Fruit fly (Drosophila melanogaster) whole organism, pupa: ENCODE results near the gene CG6574.

ENCODE experiments used
- CG10348 ChIP-seq: fragments of 200-800 bp; sonication (Bioruptor generic); IDR thresholded peaks from 2 replicates; pipeline ENCODE4 v1.3.6; 2022; ENCODE audit warnings: missing biosample characterization, missing genetic modification characterization
- CG12605 ChIP-seq: fragments of 200-800 bp; sonication (Bioruptor generic); IDR thresholded peaks from 2 replicates; pipeline ENCODE4 v1.3.6; 2022; ENCODE audit warnings: missing biosample characterization, missing genetic modification characterization
- CG13204 ChIP-seq: fragments of 200-800 bp; sonication (Bioruptor generic); optimal IDR thresholded peaks from 2 replicates; lab custom pipeline; 2018; ENCODE audit warnings: missing biosample characterization, mild to moderate bottlenecking, missing genetic modification characterization, moderate library complexity
- CG14655 ChIP-seq: fragments of 200-800 bp; sonication (Bioruptor generic); optimal IDR thresholded peaks from 3 replicates; lab custom pipeline; 2017; ENCODE audit warnings: mild to moderate bottlenecking, missing biosample characterization, missing genetic modification reagents, missing genetic modification characterization
- CG15710 ChIP-seq: fragments of 200-800 bp; sonication (Bioruptor generic); optimal IDR thresholded peaks from 2 replicates; lab custom pipeline; 2018; ENCODE audit warnings: missing biosample characterization, mild to moderate bottlenecking, missing genetic modification characterization, moderate library complexity
- CG17806 ChIP-seq: fragments of 200-800 bp; sonication (Bioruptor generic); optimal IDR thresholded peaks from 2 replicates; lab custom pipeline; 2018; ENCODE audit warnings: missing biosample characterization, mild to moderate bottlenecking, missing genetic modification characterization, moderate library complexity
- CG32121 ChIP-seq: fragments of 200-800 bp; sonication (Bioruptor generic); IDR thresholded peaks from 2 replicates; pipeline ENCODE4 v1.3.6; 2022; ENCODE audit warnings: missing biosample characterization, missing genetic modification characterization
- CG34367 ChIP-seq: fragments of 200-800 bp; sonication (Bioruptor generic); optimal IDR thresholded peaks from 2 replicates; lab custom pipeline; 2018; ENCODE audit warnings: missing biosample characterization, mild to moderate bottlenecking, missing genetic modification characterization
- CG4496 ChIP-seq: fragments of 200-800 bp; sonication (Bioruptor generic); IDR thresholded peaks from 3 replicates; pipeline ENCODE4 v1.3.6; 2022; ENCODE audit warnings: missing biosample characterization, missing genetic modification characterization
- CG8159 ChIP-seq: fragments of 200-800 bp; sonication (Bioruptor generic); optimal IDR thresholded peaks from 3 replicates; lab custom pipeline; 2018; ENCODE audit warnings: missing biosample characterization, mild to moderate bottlenecking, missing genetic modification characterization, moderate library complexity
- CG8301 ChIP-seq: fragments of 200-800 bp; sonication (Bioruptor generic); optimal IDR thresholded peaks from 2 replicates; lab custom pipeline; 2018; ENCODE audit warnings: missing biosample characterization, mild to moderate bottlenecking, missing genetic modification characterization
- CG9948 ChIP-seq: fragments of 200-800 bp; sonication (Bioruptor generic); optimal IDR thresholded peaks from 2 replicates; lab custom pipeline; 2018; ENCODE audit warnings: missing biosample characterization, mild to moderate bottlenecking, missing genetic modification characterization, moderate library complexity
- D1 ChIP-seq: fragments of 200-800 bp; sonication (Bioruptor generic); optimal IDR thresholded peaks from 2 replicates; lab custom pipeline; 2018; ENCODE audit warnings: missing biosample characterization, mild to moderate bottlenecking, missing genetic modification characterization, moderate library complexity
- EcR ChIP-seq: fragments of 200-800 bp; sonication (Bioruptor generic); optimal IDR thresholded peaks from 3 replicates; lab custom pipeline; 2019; ENCODE audit warnings: missing biosample characterization, missing genetic modification characterization, mild to moderate bottlenecking, moderate library complexity, missing genetic modification reagents
- Ets98B ChIP-seq: fragments of 200-800 bp; sonication (Bioruptor generic); IDR thresholded peaks from 2 replicates; pipeline ENCODE4 v1.3.6; 2022; ENCODE audit warnings: missing biosample characterization, missing genetic modification characterization
- Pif1A ChIP-seq: fragments of 200-800 bp; sonication (Bioruptor generic); optimal IDR thresholded peaks from 3 replicates; lab custom pipeline; 2016; ENCODE audit warnings: missing biosample characterization, missing genetic modification characterization
- Pif1B ChIP-seq: fragments of 200-800 bp; sonication (Bioruptor generic); optimal IDR thresholded peaks from 3 replicates; lab custom pipeline; 2016; ENCODE audit warnings: missing biosample characterization, missing genetic modification characterization
- Snoo ChIP-seq: fragments of 200-800 bp; sonication (Bioruptor generic); optimal IDR thresholded peaks from 3 replicates; lab custom pipeline; 2017; ENCODE audit warnings: missing biosample characterization, mild to moderate bottlenecking, missing genetic modification characterization, inconsistent platforms
- fd96Ca ChIP-seq: fragments of 200-800 bp; sonication (Bioruptor generic); IDR thresholded peaks from 3 replicates; pipeline ENCODE4 v1.3.6; 2022; ENCODE audit warnings: missing biosample characterization, missing genetic modification characterization
- gl ChIP-seq: fragments of 200-800 bp; sonication (Bioruptor generic); optimal IDR thresholded peaks from 2 replicates; lab custom pipeline; 2018; ENCODE audit warnings: missing biosample characterization, mild to moderate bottlenecking, missing genetic modification characterization
- rn ChIP-seq: fragments of 200-800 bp; sonication (Bioruptor generic); IDR thresholded peaks from 2 replicates; pipeline ENCODE4 v1.3.6; 2022; ENCODE audit warnings: missing biosample characterization, missing genetic modification characterization

Gene CG6574

dm6 chr3R:10872820-10873219 is 10.0 kb upstream of the CG6574 start, which contains the start of gene CG4596:
Gene CG4596 (plus strand): TSS chr3R:10873038.
- TF ChIP-seq CG13204 (GFP tag; lab: Kevin White, UChicago) (no peak), CG34367 (no peak), CG15710 (tag; lab: Kevin White, UChicago) (no peak), D1 (tag; lab: Kevin White, UChicago) (no peak), CG9948 (tag; lab: Kevin White, UChicago) (no peak), CG10348 (GFP tag; lab: Robert Waterston, UW) (no peak), Pif1A (no peak), CG17806 (tag; lab: Kevin White, UChicago) (no peak), gl (tag; lab: Kevin White, UChicago) (no peak), CG4496 (GFP tag; lab: Robert Waterston, UW) (no peak), CG14655 (GFP tag; lab: Kevin White, UChicago) (no peak), EcR (GFP tag; lab: Kevin White, UChicago) (no peak), CG8159 (tag; lab: Kevin White, UChicago) (no peak), rn (GFP tag; lab: Robert Waterston, UW) (no peak), CG32121 (GFP tag; lab: Robert Waterston, UW) (no peak), Pif1B (GFP tag; lab: Kevin White, UChicago) (no peak), CG8301 (tag; lab: Kevin White, UChicago) (no peak), CG12605 (GFP tag; lab: Robert Waterston, UW) (no peak), Ets98B (GFP tag; lab: Robert Waterston, UW) (no peak), Snoo (tag; lab: Kevin White, UChicago) (no peak)
- TF ChIP-seq, all 21 proteins: peak for 0

dm6 chr3R:10872148-10872783 is 9.5 kb upstream of the CG6574 start, which contains the start of gene Fdh:
Gene Fdh (minus strand): TSS chr3R:10872381.
- TF ChIP-seq CG9948 (tag; lab: Kevin White, UChicago): peak; percentile 31
- no peak for TF ChIP-seq D1 (tag; lab: Kevin White, UChicago)
- no peak for TF ChIP-seq CG34367
- peak; percentile 38 for TF ChIP-seq Pif1B (GFP tag; lab: Kevin White, UChicago)
- TF ChIP-seq CG8159 (tag; lab: Kevin White, UChicago): peak; percentile 64
- TF ChIP-seq fd96Ca (GFP tag; lab: Robert Waterston, UW): no peak
- TF ChIP-seq CG17806 (tag; lab: Kevin White, UChicago): peak; percentile 40
- TF ChIP-seq CG32121 (GFP tag; lab: Robert Waterston, UW): 0 out of 2 replicates have a peak, but pooled peaks have one; percentile 13
- no peak for TF ChIP-seq CG13204 (GFP tag; lab: Kevin White, UChicago)
- peak; percentile 31; the same call in 1 of the 2 replicates for TF ChIP-seq Ets98B (GFP tag; lab: Robert Waterston, UW)
- no peak for TF ChIP-seq gl (tag; lab: Kevin White, UChicago)
- peak; percentile 64 for TF ChIP-seq CG15710 (tag; lab: Kevin White, UChicago)
- TF ChIP-seq rn (GFP tag; lab: Robert Waterston, UW): no peak
- no peak for TF ChIP-seq CG12605 (GFP tag; lab: Robert Waterston, UW)
- TF ChIP-seq Snoo (tag; lab: Kevin White, UChicago): peak; percentile 46
- TF ChIP-seq CG14655 (GFP tag; lab: Kevin White, UChicago): no peak
- TF ChIP-seq CG4496 (GFP tag; lab: Robert Waterston, UW): peak; percentile 55; the same call in 2 of the 3 replicates
- TF ChIP-seq EcR (GFP tag; lab: Kevin White, UChicago): no peak
- TF ChIP-seq CG8301 (tag; lab: Kevin White, UChicago): peak; percentile 46
- TF ChIP-seq, all 21 proteins: peak for 10

dm6 chr3R:10870561-10870960 is 7.8 kb upstream of the CG6574 start:
- peak; percentile 12 for TF ChIP-seq EcR (GFP tag; lab: Kevin White, UChicago)
- no peak for TF ChIP-seq rn (GFP tag; lab: Robert Waterston, UW)
- TF ChIP-seq CG34367: no peak
- no peak for TF ChIP-seq Pif1A
- TF ChIP-seq, all 21 proteins: peak for 1

dm6 chr3R:10868427-10868962 is 5.7 kb upstream of the CG6574 start, which contains the start of the genes SelR and Tsp86D:
Gene SelR (minus strand): TSS chr3R:10868642.
Gene Tsp86D (plus strand): TSS chr3R:10868708.
- TF ChIP-seq Pif1A: no peak
- TF ChIP-seq CG32121 (GFP tag; lab: Robert Waterston, UW): 0 out of 2 replicates have a peak, but pooled peaks have one; percentile 9
- no peak for TF ChIP-seq CG15710 (tag; lab: Kevin White, UChicago)

dm6 chr3R:10863956-10864355 is 1.2 kb upstream of the CG6574 start:
- TF ChIP-seq Snoo (tag; lab: Kevin White, UChicago) (no peak), CG13204 (GFP tag; lab: Kevin White, UChicago) (no peak)
- TF ChIP-seq, all 21 proteins: peak for 0

- no peak for TF ChIP-seq CG8301 (tag; lab: Kevin White, UChicago)
- 0 out of 3 replicates have a peak, but pooled peaks have one; percentile 27 for TF ChIP-seq fd96Ca (GFP tag; lab: Robert Waterston, UW)
- TF ChIP-seq CG13204 (GFP tag; lab: Kevin White, UChicago): no peak
- TF ChIP-seq Pif1A: no peak
- TF ChIP-seq, all 21 proteins: peak for 1
Measured at dm6 chr3R:10863446-10863819, 645 bp upstream of the CG6574 start.
